Worm (Caenorhabditis elegans) whole organism, dauer: ENCODE measurements around the gene lido-10.

Experiments
- unc-62 ChIP-seq: sonication (generic microtip); optimal IDR thresholded peaks from 2 replicates; lab custom pipeline; 2017; ENCODE audit warnings: missing biosample characterization, missing genetic modification reagents, missing genetic modification characterization

Gene lido-10

DNA sequence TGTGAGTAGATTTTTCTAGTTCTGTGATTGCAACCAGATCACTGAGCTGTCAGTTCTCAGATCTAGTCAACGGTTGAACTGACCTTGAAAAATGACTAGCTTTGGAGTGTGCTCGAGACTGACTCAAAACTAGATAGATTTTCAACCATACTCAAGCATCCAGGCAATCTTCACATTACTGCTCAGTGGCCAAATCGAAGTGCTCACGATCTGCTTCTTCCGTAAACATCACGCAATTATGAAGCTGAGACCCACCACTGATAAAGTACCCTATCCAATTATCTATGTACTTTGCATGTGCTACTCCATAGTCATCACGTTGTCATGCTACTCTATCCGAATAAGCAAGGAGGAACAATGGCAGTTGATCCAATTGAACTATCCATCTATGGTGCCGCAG lies 49.0 kb downstream of the lido-10 start:
- TF ChIP-seq unc-62 = no peak

- no peak for TF ChIP-seq unc-62
Measured at ce11 chrII:3052843-3053242, 50.5 kb downstream of the lido-10 start.
